Fruit fly (Drosophila melanogaster): ENCODE data around the gene mei-217.
A peak's percentile ranks its signal among the peaks of the same experiment; 100 is the strongest.

The mei-217 gene

dm6 chrX:17123545-17124203, 19.1 kb downstream of the mei-217 start (continued):
- peak; percentile 20 for TF ChIP-seq CG4318 (GFP tag; optimal IDR thresholded peaks at IDR 0.05)
- TF ChIP-seq Met (GFP tag; optimal IDR thresholded peaks at IDR 0.05): peak; percentile 65
- TF ChIP-seq Ets96B (tag; optimal IDR thresholded peaks at IDR 0.05): peak; percentile 36
- TF ChIP-seq CG6276 (GFP tag; optimal IDR thresholded peaks at IDR 0.05): peak; percentile 50
- peak; percentile 52 for TF ChIP-seq CG6792 (GFP tag; optimal IDR thresholded peaks at IDR 0.05)
- peak; percentile 64 for TF ChIP-seq Hr4 (GFP tag; optimal IDR thresholded peaks at IDR 0.05)
- TF ChIP-seq Hr39 (GFP tag; optimal IDR thresholded peaks at IDR 0.05): peak; percentile 52
- TF ChIP-seq CG16779 (tag; optimal IDR thresholded peaks at IDR 0.05): peak; percentile 14
- peak; percentile 77 for TF ChIP-seq pdm3 (GFP tag; optimal IDR thresholded peaks at IDR 0.05)
- peak; percentile 40 for TF ChIP-seq net (GFP tag; optimal IDR thresholded peaks at IDR 0.05)
- no peak for TF ChIP-seq fkh (GFP tag; optimal IDR thresholded peaks at IDR 0.05)
- TF ChIP-seq Sox15 (GFP tag; optimal IDR thresholded peaks at IDR 0.05): peak; percentile 42
- TF ChIP-seq CG6808 (GFP tag; optimal IDR thresholded peaks at IDR 0.05): peak; percentile 34
- peak; percentile 24 for TF ChIP-seq CG1621 (tag; optimal IDR thresholded peaks at IDR 0.05)
- TF ChIP-seq Eip75B (GFP tag; optimal IDR thresholded peaks at IDR 0.05): peak; percentile 58
- TF ChIP-seq CG9139 (GFP tag; optimal IDR thresholded peaks at IDR 0.05): no peak
- no peak for TF ChIP-seq dsx (GFP tag; optimal IDR thresholded peaks at IDR 0.05; ENCODE audit: poor library complexity, severe bottlenecking)
- TF ChIP-seq CG8632 (GFP tag; optimal IDR thresholded peaks at IDR 0.05): peak; percentile 68
- peak; percentile 49; the same call in 1 of the 2 replicates for TF ChIP-seq CG15336 (GFP tag; IDR thresholded peaks at IDR 0.05)
- TF ChIP-seq achi (GFP tag; optimal IDR thresholded peaks at IDR 0.05): peak; percentile 50
- peak; percentile 10 for TF ChIP-seq dac (GFP tag; optimal IDR thresholded peaks at IDR 0.05)
- peak; percentile 92 for TF ChIP-seq svp (GFP tag)
- no peak for TF ChIP-seq CG6854 (GFP tag; optimal IDR thresholded peaks at IDR 0.05)
- peak; percentile 43 for TF ChIP-seq Gug (GFP tag; IDR thresholded peaks at IDR 0.05)
- peak; percentile 66 for TF ChIP-seq esn (GFP tag; optimal IDR thresholded peaks at IDR 0.05)
- TF ChIP-seq Lpt (GFP tag; optimal IDR thresholded peaks at IDR 0.05): no peak
- TF ChIP-seq Eip78C (GFP tag): peak; percentile 89
- peak; percentile 37 for TF ChIP-seq CG10669 (GFP tag; optimal IDR thresholded peaks at IDR 0.05)
- TF ChIP-seq Eip93F (GFP tag; optimal IDR thresholded peaks at IDR 0.05): peak; percentile 1
- TF ChIP-seq OdsH (GFP tag; optimal IDR thresholded peaks at IDR 0.05): peak; percentile 58
- peak; percentile 64 for TF ChIP-seq CG34406 (GFP tag; optimal IDR thresholded peaks at IDR 0.05)

dm6 chrX:17122425-17123094, 20.2 kb downstream of the mei-217 start:
- TF ChIP-seq Sox102F (GFP tag; optimal IDR thresholded peaks at IDR 0.05) (no peak), svp (GFP tag) (peak; percentile 73)

dm6 chrX:17121600-17121999, 21.2 kb downstream of the mei-217 start:
- TF ChIP-seq CG31627 (GFP tag; optimal IDR thresholded peaks at IDR 0.05) (peak; percentile 16), Eip75B (GFP tag; optimal IDR thresholded peaks at IDR 0.05) (peak; percentile 9), dsx (GFP tag; optimal IDR thresholded peaks at IDR 0.05; ENCODE audit: poor library complexity, severe bottlenecking) (no peak), fkh (GFP tag; optimal IDR thresholded peaks at IDR 0.05) (peak; percentile 55), lz (GFP tag; optimal IDR thresholded peaks at IDR 0.05) (no peak), Gug (GFP tag; IDR thresholded peaks at IDR 0.05) (no peak), cyc (GFP tag; optimal IDR thresholded peaks at IDR 0.05) (peak; percentile 7), CG11902 (GFP tag; optimal IDR thresholded peaks at IDR 0.05) (no peak), CG6808 (GFP tag; optimal IDR thresholded peaks at IDR 0.05) (peak; percentile 27), spab (GFP tag; optimal IDR thresholded peaks at IDR 0.05) (no peak), acj6 (GFP tag; optimal IDR thresholded peaks at IDR 0.05) (peak; percentile 13), eg (GFP tag; IDR thresholded peaks at IDR 0.05) (peak; percentile 30; the same call in 1 of the 3 replicates), CG8319 (GFP tag; optimal IDR thresholded peaks at IDR 0.05) (no peak), Sox15 (GFP tag; optimal IDR thresholded peaks at IDR 0.05) (no peak), Eip78C (GFP tag) (peak; percentile 80), OdsH (GFP tag; optimal IDR thresholded peaks at IDR 0.05) (peak; percentile 45), Met (GFP tag; optimal IDR thresholded peaks at IDR 0.05) (peak; percentile 19), CG6276 (GFP tag; optimal IDR thresholded peaks at IDR 0.05) (peak; percentile 44), Sox14 (GFP tag; optimal IDR thresholded peaks at IDR 0.05) (no peak), CG6854 (GFP tag; optimal IDR thresholded peaks at IDR 0.05) (no peak), CG3032 (tag; optimal IDR thresholded peaks at IDR 0.05) (peak; percentile 9), Sox102F (GFP tag; optimal IDR thresholded peaks at IDR 0.05) (no peak), Smox (GFP tag; optimal IDR thresholded peaks at IDR 0.05) (peak; percentile 36), ss (GFP tag; optimal IDR thresholded peaks at IDR 0.05) (peak; percentile 30 to 34), fd59A (GFP tag; optimal IDR thresholded peaks at IDR 0.05) (no peak), CG8119 (GFP tag; IDR thresholded peaks at IDR 0.05) (no peak)
